Fruit fly (Drosophila melanogaster): ENCODE data around the gene sina.

sina gene

DNA sequence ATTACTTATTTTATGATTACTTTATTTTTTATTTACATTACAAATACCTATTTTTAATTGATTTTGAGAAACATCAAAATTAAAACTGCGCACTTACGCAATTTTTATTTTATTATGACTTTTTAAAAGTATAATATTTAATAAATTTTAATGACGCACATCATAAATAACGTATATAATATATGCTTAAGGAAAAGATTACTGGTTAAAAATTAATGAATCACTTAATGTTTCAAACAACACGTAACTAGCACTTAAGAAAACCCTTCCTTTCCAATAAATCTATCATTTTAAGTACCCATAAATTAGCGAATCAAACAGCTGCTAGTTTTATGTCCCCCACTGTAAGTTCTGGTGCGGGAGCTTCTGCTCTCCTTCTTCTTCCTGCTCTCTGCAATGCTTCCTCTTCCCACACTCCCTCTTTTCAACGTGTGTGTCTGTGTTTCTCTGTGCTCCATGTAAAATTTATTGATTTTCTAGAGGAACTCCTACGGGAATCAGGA, 46.7 kb upstream of the sina start (continued):
- TF ChIP-seq oc (tag; optimal IDR thresholded peaks at IDR 0.05) = no peak
- peak; percentile 57 for TF ChIP-seq Blimp-1 (GFP tag; optimal IDR thresholded peaks at IDR 0.05)
- TF ChIP-seq NFAT (GFP tag; IDR thresholded peaks at IDR 0.05) = no peak
- TF ChIP-seq pnt (GFP tag; optimal IDR thresholded peaks at IDR 0.05) = no peak
- TF ChIP-seq CG1792 (GFP tag; optimal IDR thresholded peaks at IDR 0.05) = no peak
- TF ChIP-seq nau (GFP tag; optimal IDR thresholded peaks at IDR 0.05) = no peak
- no peak for TF ChIP-seq ham (GFP tag; IDR thresholded peaks at IDR 0.05)
- TF ChIP-seq bigmax (GFP tag; optimal IDR thresholded peaks at IDR 0.05) = no peak
- peak; percentile 85 for TF ChIP-seq CG3281 (GFP tag; optimal IDR thresholded peaks at IDR 0.05)
- no peak for TF ChIP-seq CG7786 (GFP tag; optimal IDR thresholded peaks at IDR 0.05)
- TF ChIP-seq Camta (GFP tag; optimal IDR thresholded peaks at IDR 0.05) = no peak
- TF ChIP-seq CG15514 (GFP tag; optimal IDR thresholded peaks at IDR 0.05) = peak; percentile 26
- no peak for TF ChIP-seq br (optimal IDR thresholded peaks at IDR 0.05)
- TF ChIP-seq pros (GFP tag; optimal IDR thresholded peaks at IDR 0.05) = no peak
- peak; percentile 28 for TF ChIP-seq Fer2 (tag; optimal IDR thresholded peaks at IDR 0.05)
- no peak for TF ChIP-seq bab2 (GFP tag; optimal IDR thresholded peaks at IDR 0.05)
- TF ChIP-seq Awh (GFP tag; IDR thresholded peaks at IDR 0.05) = no peak
- peak in 1 of 2 experiments; percentile 27 for TF ChIP-seq Trl (optimal IDR thresholded peaks at IDR 0.05)
- TF ChIP-seq Trl (GFP tag; optimal IDR thresholded peaks at IDR 0.05) = no peak
- no peak for TF ChIP-seq CG8944 (GFP tag; optimal IDR thresholded peaks at IDR 0.05)
- TF ChIP-seq jumu (GFP tag; optimal IDR thresholded peaks at IDR 0.05) = no peak
- TF ChIP-seq CG10147 (GFP tag; optimal IDR thresholded peaks at IDR 0.05) = peak; percentile 73
- no peak for TF ChIP-seq aop (GFP tag; IDR thresholded peaks at IDR 0.05)
- peak; percentile 67 for TF ChIP-seq HHEX (GFP tag; optimal IDR thresholded peaks at IDR 0.05)
- TF ChIP-seq otp (GFP tag; IDR thresholded peaks at IDR 0.05) = no peak
- TF ChIP-seq CTCF (GFP tag; optimal IDR thresholded peaks at IDR 0.05) = peak; percentile 34
- peak; percentile 22; the same call in 1 of the 4 replicates for TF ChIP-seq Gug (GFP tag; IDR thresholded peaks at IDR 0.05)
- TF ChIP-seq CG9817 (tag; optimal IDR thresholded peaks at IDR 0.05) = peak; percentile 57
- TF ChIP-seq CkIIα-i1 (GFP tag; IDR thresholded peaks at IDR 0.05) = no peak
- peak; percentile 55; the same call in 1 of the 2 replicates for TF ChIP-seq CG17328 (GFP tag; IDR thresholded peaks at IDR 0.05)
- TF ChIP-seq Elba2 (GFP tag; optimal IDR thresholded peaks at IDR 0.05) = no peak
- TF ChIP-seq kay (GFP tag; optimal IDR thresholded peaks at IDR 0.05) = peak; percentile 41
- no peak for TF ChIP-seq Lim3 (GFP tag; IDR thresholded peaks at IDR 0.05)
- no peak for TF ChIP-seq unc-4 (GFP tag; IDR thresholded peaks at IDR 0.05; ENCODE audit: partially characterized antibody)
- TF ChIP-seq Oli (tag; optimal IDR thresholded peaks at IDR 0.05) = peak; percentile 76
- TF ChIP-seq emc (GFP tag; optimal IDR thresholded peaks at IDR 0.05) = no peak
- no peak for TF ChIP-seq Dref (GFP tag; IDR thresholded peaks at IDR 0.05)
- TF ChIP-seq Optix (GFP tag; IDR thresholded peaks at IDR 0.05) = no peak
- TF ChIP-seq nerfin-1 (tag; optimal IDR thresholded peaks at IDR 0.05) = peak; percentile 36
- TF ChIP-seq CG10209 (GFP tag; optimal IDR thresholded peaks at IDR 0.05) = peak; percentile 78
- TF ChIP-seq CG1024 (GFP tag; IDR thresholded peaks at IDR 0.05) = 0 out of 2 replicates have a peak, but pooled peaks have one; percentile 25
- TF ChIP-seq Nf-YB (GFP tag; optimal IDR thresholded peaks at IDR 0.05) = peak; percentile 43
- no peak for TF ChIP-seq CG18011 (GFP tag; optimal IDR thresholded peaks at IDR 0.05)
- TF ChIP-seq wor (GFP tag; IDR thresholded peaks at IDR 0.05) = 0 out of 2 replicates have a peak, but pooled peaks have one; percentile 34
- no peak for TF ChIP-seq NK7.1 (GFP tag; optimal IDR thresholded peaks at IDR 0.05)
- peak; percentile 85 for TF ChIP-seq CG31441 (GFP tag; IDR thresholded peaks at IDR 0.05)
- TF ChIP-seq Taf1 (GFP tag; IDR thresholded peaks at IDR 0.05) = peak; percentile 27
- TF ChIP-seq CrebB (tag; optimal IDR thresholded peaks at IDR 0.05) = no peak
- no peak for TF ChIP-seq gsb (GFP tag; IDR thresholded peaks at IDR 0.05)
- 0 out of 2 replicates have a peak, but pooled peaks have one; percentile 3 for TF ChIP-seq wdn (GFP tag; IDR thresholded peaks at IDR 0.05)
- TF ChIP-seq en (GFP tag; optimal IDR thresholded peaks at IDR 0.05) = no peak
- peak; percentile 75 for TF ChIP-seq CG8924 (tag; optimal IDR thresholded peaks at IDR 0.05)
- peak; percentile 55 for TF ChIP-seq Fer1 (GFP tag; optimal IDR thresholded peaks at IDR 0.05)
